Fruit fly (Drosophila melanogaster): ENCODE measurements around the gene p115.

- TF ChIP-seq CTCF (optimal IDR thresholded peaks at IDR 0.05) (peak in 1 of 2 experiments; percentile 2), CG8478 (optimal IDR thresholded peaks at IDR 0.05) (no peak)
These were observed 26.4 kb downstream of the p115 start, which contains the start of the genes hdm and Ykt6 for dm6 chrX:7920081-7920688.
